Fruit fly (Drosophila melanogaster): ENCODE data around the gene CG11426.

CG11426 gene

DNA sequence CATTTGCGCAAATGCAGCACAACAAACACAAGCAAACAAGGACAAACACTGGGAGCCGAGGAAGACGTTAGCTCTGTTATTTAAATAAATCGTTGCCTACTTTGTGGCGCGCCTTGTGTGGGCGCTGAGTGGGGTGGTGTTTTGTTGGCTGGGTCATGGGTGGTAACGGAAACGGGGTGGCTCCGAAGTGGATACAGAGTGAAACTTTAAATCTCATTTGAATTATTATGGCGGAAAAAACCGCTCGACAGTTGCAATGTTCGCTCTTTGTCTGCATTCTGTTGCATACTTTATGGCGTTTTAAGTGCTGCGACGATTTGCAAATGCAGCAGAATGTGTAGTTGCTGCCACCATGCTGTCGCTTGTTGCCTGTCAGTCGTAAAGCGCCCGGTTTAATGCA is 27.2 kb downstream of the CG11426 start:
- TF ChIP-seq HLH106 (tag; optimal IDR thresholded peaks at IDR 0.05) = no peak
- TF ChIP-seq pan (optimal IDR thresholded peaks at IDR 0.05) = no peak
- TF ChIP-seq Hnf4 (GFP tag; optimal IDR thresholded peaks at IDR 0.05) = no peak
- no peak for TF ChIP-seq dsf (GFP tag; optimal IDR thresholded peaks at IDR 0.05; ENCODE audit: borderline replicate concordance)
- no peak for TF ChIP-seq brk (GFP tag; optimal IDR thresholded peaks at IDR 0.05)
- no peak for TF ChIP-seq dl (GFP tag; optimal IDR thresholded peaks at IDR 0.05; ENCODE audit: insufficient read depth in 1 of 2, partially characterized antibody in 2 of 2)
- TF ChIP-seq Myc (optimal IDR thresholded peaks at IDR 0.05) = no peak
- TF ChIP-seq dmrt93B (GFP tag; optimal IDR thresholded peaks at IDR 0.05) = no peak
- TF ChIP-seq lola (GFP tag; optimal IDR thresholded peaks at IDR 0.05) = no peak
- TF ChIP-seq foxo (GFP tag; optimal IDR thresholded peaks at IDR 0.05) = no peak

DNA sequence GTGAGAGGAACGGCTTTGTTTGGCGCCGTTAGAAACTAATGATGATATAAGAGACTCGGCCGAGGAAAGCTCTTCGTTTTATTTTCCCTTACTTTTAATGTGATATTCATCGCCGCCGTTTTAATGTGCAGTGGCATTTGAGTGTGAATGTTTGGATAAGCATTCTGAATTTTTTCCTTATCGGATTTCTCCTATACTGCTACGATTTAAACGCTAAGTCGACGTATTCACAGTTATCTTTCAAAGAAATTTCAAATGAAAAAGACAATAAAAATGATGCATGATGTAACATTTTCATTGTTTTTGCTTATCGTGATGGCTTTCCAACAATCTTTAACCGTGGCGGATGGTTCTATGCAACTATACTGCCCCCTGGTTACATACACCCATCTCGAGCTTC is 30.9 kb downstream of the CG11426 start, which contains the start of gene CG43312:
CG43312 (plus strand) TSS at position 301 of the 400 bp plus-strand sequence.
- TF ChIP-seq br (GFP tag; optimal IDR thresholded peaks at IDR 0.05) (no peak), dmrt93B (GFP tag; optimal IDR thresholded peaks at IDR 0.05) (no peak), N (GFP tag; optimal IDR thresholded peaks at IDR 0.05) (no peak)

DNA sequence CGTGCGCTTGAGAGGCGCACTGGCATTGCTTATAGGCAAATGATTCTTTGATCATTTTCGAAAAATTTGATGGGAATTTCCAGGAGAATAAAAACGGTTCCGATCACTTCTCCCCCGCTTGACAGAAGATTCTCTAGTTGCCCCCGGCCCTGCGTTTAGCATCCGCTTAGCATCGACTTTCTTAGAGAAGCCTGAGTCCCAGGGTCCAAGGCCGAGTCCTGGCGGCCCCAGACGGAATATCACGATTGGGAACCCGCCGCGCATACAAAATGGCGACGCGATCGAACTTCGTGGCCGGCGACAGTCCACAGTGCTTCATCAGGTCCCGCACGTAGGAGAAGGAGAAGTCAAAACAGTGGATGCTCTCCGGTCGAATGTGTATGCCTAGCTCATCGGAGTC is 33.4 kb downstream of the CG11426 start, which contains the start of gene CG43331:
CG43331 (minus strand) TSS at position 101 of the 400 bp plus-strand sequence.
- TF ChIP-seq dl (GFP tag; optimal IDR thresholded peaks at IDR 0.05; ENCODE audit: insufficient read depth in 1 of 2, partially characterized antibody in 2 of 2) (no peak), Mio (GFP tag; optimal IDR thresholded peaks at IDR 0.05) (no peak), GATAd (GFP tag; optimal IDR thresholded peaks at IDR 0.05) (no peak), CG32264 (GFP tag; optimal IDR thresholded peaks at IDR 0.05) (no peak), psq (GFP tag; optimal IDR thresholded peaks at IDR 0.05) (no peak), lola (GFP tag; optimal IDR thresholded peaks at IDR 0.05) (no peak), foxo (GFP tag; optimal IDR thresholded peaks at IDR 0.05) (no peak), Jra (GFP tag; optimal IDR thresholded peaks at IDR 0.05) (no peak), OdsH (GFP tag; optimal IDR thresholded peaks at IDR 0.05) (no peak), CrebA (GFP tag; optimal IDR thresholded peaks at IDR 0.05; ENCODE audit: borderline replicate concordance) (no peak), Vsx2 (GFP tag; optimal IDR thresholded peaks at IDR 0.05; ENCODE audit: partially characterized antibody) (no peak), Abd-B (GFP tag; optimal IDR thresholded peaks at IDR 0.05) (no peak), Rel (GFP tag; optimal IDR thresholded peaks at IDR 0.05) (no peak), Rel (tag; optimal IDR thresholded peaks at IDR 0.05) (no peak)

DNA sequence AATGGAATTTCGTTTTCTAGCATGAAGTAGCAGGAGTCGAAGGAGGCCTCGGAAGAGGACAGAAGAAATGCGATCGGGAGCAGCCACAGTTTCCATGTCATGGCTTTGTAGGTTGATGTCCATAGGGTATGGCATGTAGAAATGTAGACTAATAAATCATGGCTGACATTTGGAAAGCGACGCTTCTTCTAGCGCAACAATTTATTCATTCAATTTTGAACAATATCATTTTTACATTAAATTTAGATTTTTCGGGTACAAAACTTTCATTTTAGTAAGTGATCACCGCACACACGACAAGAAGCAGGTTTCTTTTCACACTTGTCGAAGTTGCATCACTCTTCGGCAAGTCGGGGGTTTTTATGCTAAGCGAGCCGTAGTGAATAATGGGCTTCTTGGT is 34.0 kb downstream of the CG11426 start, which contains the start of gene CG43330:
CG43330 (minus strand) TSS at position 101 of the 400 bp plus-strand sequence.
- TF ChIP-seq Abd-B (GFP tag; optimal IDR thresholded peaks at IDR 0.05) = no peak
- TF ChIP-seq brk (GFP tag; optimal IDR thresholded peaks at IDR 0.05) = no peak
- no peak for TF ChIP-seq HLH106 (tag; optimal IDR thresholded peaks at IDR 0.05)
- no peak for TF ChIP-seq Hnf4 (GFP tag; optimal IDR thresholded peaks at IDR 0.05)
- no peak for TF ChIP-seq lola (GFP tag; optimal IDR thresholded peaks at IDR 0.05)
- no peak for TF ChIP-seq h (GFP tag; optimal IDR thresholded peaks at IDR 0.05)
- no peak for TF ChIP-seq N (GFP tag; optimal IDR thresholded peaks at IDR 0.05)
- TF ChIP-seq GATAd (GFP tag; optimal IDR thresholded peaks at IDR 0.05) = no peak
- no peak for TF ChIP-seq Hr78 (GFP tag; optimal IDR thresholded peaks at IDR 0.05)
- no peak for TF ChIP-seq Jra (GFP tag; optimal IDR thresholded peaks at IDR 0.05)
- TF ChIP-seq tai (GFP tag; optimal IDR thresholded peaks at IDR 0.05) = no peak
- no peak for TF ChIP-seq CrebA (GFP tag; optimal IDR thresholded peaks at IDR 0.05; ENCODE audit: borderline replicate concordance)
- no peak for TF ChIP-seq Sp1 (GFP tag; optimal IDR thresholded peaks at IDR 0.05)

DNA sequence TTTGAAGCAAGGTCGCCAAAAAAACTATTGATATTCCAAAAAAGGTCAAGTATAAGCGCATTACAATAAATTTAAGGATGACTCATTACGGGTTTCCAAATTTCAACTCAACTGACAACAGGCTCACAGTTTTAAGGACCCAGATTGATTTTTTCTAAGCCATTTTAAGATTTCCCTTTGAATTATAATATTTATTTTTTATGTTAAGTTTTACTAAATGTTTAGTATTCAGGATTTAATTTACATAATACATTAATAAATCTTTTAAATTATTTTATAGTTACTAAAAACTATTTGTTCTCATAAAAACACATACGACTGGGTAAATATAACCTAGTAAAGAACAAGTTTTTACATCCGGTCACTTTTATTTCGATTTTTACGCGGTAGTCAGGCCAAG is 34.8 kb downstream of the CG11426 start, which contains the start of gene CG43329:
CG43329 (minus strand) TSS at position 101 of the 400 bp plus-strand sequence.
- TF ChIP-seq Hr78 (GFP tag; optimal IDR thresholded peaks at IDR 0.05) (no peak), pan (optimal IDR thresholded peaks at IDR 0.05) (no peak), N (GFP tag; optimal IDR thresholded peaks at IDR 0.05) (no peak), fru (GFP tag; optimal IDR thresholded peaks at IDR 0.05) (no peak), woc (GFP tag; optimal IDR thresholded peaks at IDR 0.05) (no peak), CG32264 (GFP tag; optimal IDR thresholded peaks at IDR 0.05) (no peak), sage (GFP tag; optimal IDR thresholded peaks at IDR 0.05) (no peak), ey (GFP tag; optimal IDR thresholded peaks at IDR 0.05) (no peak), Hnf4 (GFP tag; optimal IDR thresholded peaks at IDR 0.05) (no peak), Rel (GFP tag; optimal IDR thresholded peaks at IDR 0.05) (no peak), Rel (tag; optimal IDR thresholded peaks at IDR 0.05) (no peak), CG9705 (GFP tag; optimal IDR thresholded peaks at IDR 0.05) (no peak), Dif (GFP tag; optimal IDR thresholded peaks at IDR 0.05; ENCODE audit: partially characterized antibody) (no peak), br (GFP tag; optimal IDR thresholded peaks at IDR 0.05) (no peak), lola (GFP tag; optimal IDR thresholded peaks at IDR 0.05) (no peak), dl (GFP tag; optimal IDR thresholded peaks at IDR 0.05; ENCODE audit: insufficient read depth in 1 of 2, partially characterized antibody in 2 of 2) (no peak), GATAd (GFP tag; optimal IDR thresholded peaks at IDR 0.05) (no peak), Hr83 (GFP tag; optimal IDR thresholded peaks at IDR 0.05; ENCODE audit: poor library complexity, severe bottlenecking) (no peak), dsf (GFP tag; optimal IDR thresholded peaks at IDR 0.05; ENCODE audit: borderline replicate concordance) (no peak)
